Worm (Caenorhabditis elegans) whole organism, L3 larva: ENCODE results near the gene txt-12.

Source experiments
- R02D3.7 ChIP-seq: fragments of 150-350 bp; optimal IDR thresholded peaks from 2 replicates; lab custom pipeline; 2014; ENCODE audit warnings: missing biosample characterization, missing genetic modification characterization
- ZK546.5 ChIP-seq: sonication (generic microtip); optimal IDR thresholded peaks from 2 replicates; lab custom pipeline; 2017; ENCODE audit warnings: missing biosample characterization, missing genetic modification characterization
- ama-1 ChIP-seq: fragments of 150-350 bp; optimal IDR thresholded peaks from 2 replicates; lab custom pipeline; 2018
- ceh-28 ChIP-seq: fragments of 150-350 bp; optimal IDR thresholded peaks from 2 replicates; lab custom pipeline; 2014; ENCODE audit warnings: missing biosample characterization, missing genetic modification reagents, missing genetic modification characterization
- ceh-82 ChIP-seq: fragments of 150-350 bp; optimal IDR thresholded peaks from 2 replicates; lab custom pipeline; 2014; ENCODE audit warnings: missing biosample characterization, missing genetic modification characterization
- daf-12 ChIP-seq: fragments of 150-350 bp; optimal IDR thresholded peaks from 2 replicates; lab custom pipeline; 2014; ENCODE audit warnings: missing biosample characterization, missing genetic modification reagents, missing genetic modification characterization
- egl-27 ChIP-seq: sonication (generic microtip); optimal IDR thresholded peaks from 4 replicates; lab custom pipeline; 2017; ENCODE audit warnings: missing biosample characterization, missing genetic modification reagents, missing genetic modification characterization
- egl-5 ChIP-seq: fragments of 150-350 bp; optimal IDR thresholded peaks from 2 replicates; lab custom pipeline; 2017; ENCODE audit warnings: missing biosample characterization, missing genetic modification reagents, missing genetic modification characterization, inconsistent platforms
- elt-1 ChIP-seq: fragments of 150-350 bp; optimal IDR thresholded peaks from 2 replicates; lab custom pipeline; 2014; ENCODE audit warnings: missing biosample characterization, missing genetic modification characterization
- elt-2 ChIP-seq: sonication (generic microtip); optimal IDR thresholded peaks from 2 replicates; lab custom pipeline; 2016; ENCODE audit warnings: missing genetic modification reagents, mild to moderate bottlenecking, missing genetic modification characterization, missing compliant biosample characterization
- elt-3 ChIP-seq, 3 experiments: fragments of 150-350 bp in 1 of 3; sonication (generic microtip) in 2 of 3; optimal IDR thresholded peaks; 2 replicates in 2 of 3; 4 replicates in 1 of 3; lab custom pipeline; 2014 to 2017; ENCODE audit warnings: missing biosample characterization in 3 of 3, missing genetic modification characterization in 3 of 3
- fkh-10 ChIP-seq: sonication (generic microtip); optimal IDR thresholded peaks from 2 replicates; lab custom pipeline; 2017; ENCODE audit warnings: missing biosample characterization, missing genetic modification reagents, missing genetic modification characterization
- hmg-11 ChIP-seq: sonication (generic microtip); optimal IDR thresholded peaks from 2 replicates; lab custom pipeline; 2016; ENCODE audit warnings: missing genetic modification characterization, missing compliant biosample characterization
- lin-15B ChIP-seq: fragments of 150-350 bp; optimal IDR thresholded peaks from 2 replicates; lab custom pipeline; 2014; ENCODE audit warnings: missing biosample characterization, missing genetic modification characterization
- lin-39 ChIP-seq: fragments of 150-350 bp; optimal IDR thresholded peaks from 2 replicates; lab custom pipeline; 2018; ENCODE audit warnings: missing biosample characterization, missing genetic modification reagents, missing genetic modification characterization
- lsy-12 ChIP-seq: sonication (generic microtip); optimal IDR thresholded peaks from 2 replicates; lab custom pipeline; 2016; ENCODE audit warnings: mild to moderate bottlenecking, missing genetic modification characterization, missing compliant biosample characterization
- mdl-1 ChIP-seq: fragments of 150-350 bp; optimal IDR thresholded peaks from 2 replicates; lab custom pipeline; 2014; ENCODE audit warnings: missing biosample characterization, missing genetic modification characterization
- mml-1 ChIP-seq: fragments of 150-350 bp; sonication (generic microtip); optimal IDR thresholded peaks from 3 replicates; lab custom pipeline; 2014; ENCODE audit warnings: missing biosample characterization, missing genetic modification characterization
- nfya-1 ChIP-seq: sonication (generic microtip); optimal IDR thresholded peaks from 2 replicates; lab custom pipeline; 2017; ENCODE audit warnings: missing genetic modification characterization, mild to moderate bottlenecking, missing compliant biosample characterization, antibody characterized with exemption, moderate library complexity; ENCODE audit not compliant: insufficient read depth
- nhr-11 ChIP-seq: fragments of 150-350 bp; optimal IDR thresholded peaks from 2 replicates; lab custom pipeline; 2014; ENCODE audit warnings: missing biosample characterization, missing genetic modification characterization
- nhr-12 ChIP-seq: fragments of 150-350 bp; optimal IDR thresholded peaks from 2 replicates; lab custom pipeline; 2014; ENCODE audit warnings: missing biosample characterization, missing genetic modification characterization
- nhr-23 ChIP-seq: fragments of 150-350 bp; optimal IDR thresholded peaks from 2 replicates; lab custom pipeline; 2014; ENCODE audit warnings: missing biosample characterization, missing genetic modification reagents, missing genetic modification characterization
- nhr-237 ChIP-seq: fragments of 150-350 bp; optimal IDR thresholded peaks from 2 replicates; lab custom pipeline; 2014; ENCODE audit warnings: missing biosample characterization, missing genetic modification characterization
- nhr-25 ChIP-seq: sonication (generic microtip); optimal IDR thresholded peaks from 2 replicates; lab custom pipeline; 2017; ENCODE audit warnings: missing biosample characterization, missing genetic modification characterization
- nhr-28 ChIP-seq: fragments of 150-350 bp; optimal IDR thresholded peaks from 2 replicates; lab custom pipeline; 2014; ENCODE audit warnings: missing biosample characterization, missing genetic modification characterization
- nhr-43 ChIP-seq: sonication (generic microtip); optimal IDR thresholded peaks from 2 replicates; lab custom pipeline; 2016; ENCODE audit warnings: mild to moderate bottlenecking, missing genetic modification characterization, missing compliant biosample characterization; ENCODE audit not compliant: poor library complexity, severe bottlenecking
- nhr-67 ChIP-seq: fragments of 150-350 bp; optimal IDR thresholded peaks from 2 replicates; lab custom pipeline; 2014; ENCODE audit warnings: missing biosample characterization, missing genetic modification characterization
- pha-4 ChIP-seq: fragments of 150-350 bp; optimal IDR thresholded peaks from 2 replicates; lab custom pipeline; 2014; ENCODE audit warnings: missing biosample characterization, missing genetic modification reagents, missing genetic modification characterization
- pqm-1 ChIP-seq: fragments of 150-350 bp; optimal IDR thresholded peaks from 2 replicates; lab custom pipeline; 2017; ENCODE audit warnings: missing biosample characterization, missing genetic modification characterization, inconsistent platforms
- sea-2 ChIP-seq: fragments of 150-350 bp; sonication (generic microtip); optimal IDR thresholded peaks from 4 replicates; lab custom pipeline; 2014; ENCODE audit warnings: missing biosample characterization, missing genetic modification reagents, missing genetic modification characterization
- skn-1 ChIP-seq: fragments of 150-350 bp; optimal IDR thresholded peaks from 2 replicates; lab custom pipeline; 2014; ENCODE audit warnings: missing biosample characterization, missing genetic modification characterization
- snpc-4 ChIP-seq: fragments of 150-350 bp; optimal IDR thresholded peaks from 2 replicates; lab custom pipeline; 2014; ENCODE audit warnings: missing biosample characterization, missing genetic modification characterization
- tbx-2 ChIP-seq: sonication (generic microtip); optimal IDR thresholded peaks from 2 replicates; lab custom pipeline; 2016; ENCODE audit warnings: mild to moderate bottlenecking, missing genetic modification characterization, missing compliant biosample characterization
- unc-39 ChIP-seq: sonication (generic microtip); optimal IDR thresholded peaks from 4 replicates; lab custom pipeline; 2017; ENCODE audit warnings: missing biosample characterization, missing genetic modification characterization
- unc-62 ChIP-seq: fragments of 150-350 bp; sonication (generic microtip); optimal IDR thresholded peaks from 4 replicates; lab custom pipeline; 2014; ENCODE audit warnings: missing biosample characterization, missing genetic modification reagents, missing genetic modification characterization
- zag-1 ChIP-seq: fragments of 150-350 bp; optimal IDR thresholded peaks from 2 replicates; lab custom pipeline; 2014; ENCODE audit warnings: missing biosample characterization, missing genetic modification characterization
- ztf-11 ChIP-seq: fragments of 150-350 bp; optimal IDR thresholded peaks from 2 replicates; lab custom pipeline; 2014; ENCODE audit warnings: missing biosample characterization, missing genetic modification characterization
- ztf-4 ChIP-seq: fragments of 150-350 bp; optimal IDR thresholded peaks from 2 replicates; lab custom pipeline; 2014; ENCODE audit warnings: missing biosample characterization, missing genetic modification characterization

txt-12 gene

DNA sequence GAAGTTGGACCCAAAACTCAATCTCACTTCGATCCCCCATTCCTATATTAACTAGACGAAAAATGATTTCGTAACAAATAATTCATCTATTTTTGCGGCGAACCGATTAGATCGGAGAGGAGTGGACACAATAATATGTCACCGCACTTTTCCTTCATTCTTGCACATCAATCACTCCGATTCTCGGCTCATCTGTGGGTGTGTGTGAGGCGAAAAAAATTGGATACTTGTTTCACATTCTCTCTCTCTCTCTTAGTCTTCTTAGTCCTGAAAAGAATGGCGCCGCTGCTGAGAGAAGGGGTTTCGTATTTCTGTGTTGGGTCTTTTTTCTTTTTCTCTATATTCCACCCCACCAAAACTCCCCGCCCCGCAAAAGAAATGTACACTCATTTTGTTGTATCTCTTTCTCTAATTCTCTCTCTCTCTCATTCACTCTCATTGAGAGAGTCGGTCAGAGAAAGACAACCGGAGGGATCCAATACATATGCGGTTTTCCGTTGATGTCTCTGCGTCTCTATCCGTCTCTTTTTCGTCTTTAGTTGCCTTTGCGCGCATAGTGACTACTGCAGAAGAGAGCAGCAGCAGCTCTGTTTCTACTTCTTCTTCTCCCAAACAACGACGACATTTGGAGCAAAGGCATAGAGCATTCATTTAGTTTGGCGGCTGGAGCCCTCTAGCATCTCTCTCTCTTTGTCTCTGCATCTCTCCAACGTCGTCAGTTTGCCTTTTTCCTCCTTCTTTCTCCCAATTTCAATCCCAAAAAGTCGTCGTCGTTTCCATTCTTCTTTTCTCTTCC is 21.6 kb upstream of the txt-12 start, which contains the start of gene unc-76:
TSS of gene unc-76 (plus strand) at position 746 of the 796 bp plus-strand sequence.
- TF ChIP-seq lin-39 (tag; lab: Kevin White, UChicago) (peak; percentile 96), hmg-11 (tag; lab: Kevin White, UChicago) (peak; percentile 89), egl-27 (peak; percentile 68), tbx-2 (tag; lab: Kevin White, UChicago) (peak; percentile 74), ama-1 (lab: Kevin White, UChicago) (peak; percentile 8), pqm-1 (no peak), ceh-28 (tag; lab: Kevin White, UChicago) (peak; percentile 59), pha-4 (tag; lab: Kevin White, UChicago) (peak; percentile 89), lsy-12 (tag; lab: Kevin White, UChicago) (peak; percentile 54), nhr-23 (tag; lab: Kevin White, UChicago) (peak; percentile 5), daf-12 (tag; lab: Kevin White, UChicago) (no peak), ztf-11 (tag; lab: Kevin White, UChicago) (no peak), nhr-237 (tag; lab: Kevin White, UChicago) (no peak), mml-1 (tag; lab: Kevin White, UChicago) (no peak), nhr-25 (no peak), nhr-11 (tag; lab: Kevin White, UChicago) (peak; percentile 56), lin-15B (peak; percentile 62), nhr-43 (peak; percentile 42), R02D3.7 (tag; lab: Kevin White, UChicago) (peak; percentile 58), zag-1 (peak; percentile 73), unc-62 (GFP tag; lab: Kevin White, UChicago) (peak; percentile 81), ceh-82 (tag; lab: Kevin White, UChicago) (no peak), mdl-1 (no peak), elt-3 (tag; optimal IDR thresholded peaks at IDR 0.05; lab: Kevin White, UChicago) (no peak), fkh-10 (GFP tag; lab: Kevin White, UChicago) (peak; percentile 54), skn-1 (tag; lab: Kevin White, UChicago) (no peak), egl-5 (tag; lab: Kevin White, UChicago) (peak; percentile 62), sea-2 (peak; percentile 2), nhr-67 (tag; lab: Kevin White, UChicago) (no peak), nfya-1 (peak; percentile 81), elt-2 (tag; lab: Kevin White, UChicago) (peak; percentile 0), snpc-4 (tag; lab: Kevin White, UChicago) (peak; percentile 61)

DNA sequence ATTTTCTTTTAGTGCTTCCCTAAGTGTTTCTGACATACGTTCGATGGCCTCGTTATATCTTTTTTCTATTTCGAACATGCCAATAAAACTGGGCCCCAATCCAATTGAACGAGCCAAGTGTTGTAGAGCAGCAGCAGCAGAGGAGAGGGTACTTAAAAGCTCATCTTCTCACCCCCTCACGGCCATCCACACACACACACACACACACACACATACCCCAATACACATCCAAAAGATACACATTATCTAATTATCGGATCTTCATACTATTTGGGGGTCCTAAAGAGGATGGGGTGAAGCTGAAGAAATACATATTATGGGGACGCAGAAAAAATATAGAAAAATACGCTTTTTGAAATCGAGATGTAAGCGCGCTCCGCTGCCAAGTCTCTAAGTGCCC is 20.0 kb upstream of the txt-12 start:
- TF ChIP-seq nfya-1 (peak; percentile 6), ztf-4 (tag; lab: Kevin White, UChicago) (no peak), egl-5 (tag; lab: Kevin White, UChicago) (peak; percentile 78), nhr-43 (no peak)

DNA sequence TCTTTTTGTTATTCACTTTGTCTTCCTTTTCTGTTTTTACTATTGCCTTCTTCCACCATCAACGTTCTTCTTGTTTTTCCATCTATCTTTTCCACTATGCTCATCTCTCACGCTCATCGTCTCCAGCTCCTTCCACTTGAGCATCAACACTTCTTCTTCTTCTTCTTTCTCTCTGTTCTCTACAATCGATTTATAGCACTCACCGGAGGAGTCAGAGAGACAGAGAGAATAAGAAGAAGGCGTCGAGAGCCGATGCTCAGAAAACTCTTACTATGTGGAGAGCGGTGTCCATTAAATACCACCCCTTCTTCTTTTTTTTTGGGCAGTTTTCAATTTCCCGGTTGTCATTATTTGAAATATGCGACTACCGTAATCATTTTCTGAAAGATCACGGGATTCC is 17.9 kb upstream of the txt-12 start:
- TF ChIP-seq lin-15B = peak; percentile 30
- peak; percentile 78 for TF ChIP-seq lin-39 (tag; lab: Kevin White, UChicago)
- no peak for TF ChIP-seq nhr-11 (tag; lab: Kevin White, UChicago)
- peak; percentile 51 for TF ChIP-seq nfya-1
- TF ChIP-seq fkh-10 (GFP tag; lab: Kevin White, UChicago) = peak; percentile 26
- no peak for TF ChIP-seq R02D3.7 (tag; lab: Kevin White, UChicago)
- no peak for TF ChIP-seq nhr-12 (tag; lab: Kevin White, UChicago)
- no peak for TF ChIP-seq sea-2
- no peak for TF ChIP-seq elt-1 (tag; lab: Kevin White, UChicago)
- TF ChIP-seq ama-1 (lab: Kevin White, UChicago) = no peak
- no peak for TF ChIP-seq nhr-28 (tag; lab: Kevin White, UChicago)
- no peak for TF ChIP-seq snpc-4 (tag; lab: Kevin White, UChicago)
- TF ChIP-seq unc-39 (tag; lab: Kevin White, UChicago) = no peak
- TF ChIP-seq unc-62 (GFP tag; lab: Kevin White, UChicago) = no peak
- TF ChIP-seq egl-5 (tag; lab: Kevin White, UChicago) = peak; percentile 19
- TF ChIP-seq ZK546.5 (tag; lab: Kevin White, UChicago) = no peak
- no peak for TF ChIP-seq ceh-82 (tag; lab: Kevin White, UChicago)
